Fruit fly (Drosophila melanogaster): ENCODE measurements around the gene CG14841.

CG14841 gene

DNA sequence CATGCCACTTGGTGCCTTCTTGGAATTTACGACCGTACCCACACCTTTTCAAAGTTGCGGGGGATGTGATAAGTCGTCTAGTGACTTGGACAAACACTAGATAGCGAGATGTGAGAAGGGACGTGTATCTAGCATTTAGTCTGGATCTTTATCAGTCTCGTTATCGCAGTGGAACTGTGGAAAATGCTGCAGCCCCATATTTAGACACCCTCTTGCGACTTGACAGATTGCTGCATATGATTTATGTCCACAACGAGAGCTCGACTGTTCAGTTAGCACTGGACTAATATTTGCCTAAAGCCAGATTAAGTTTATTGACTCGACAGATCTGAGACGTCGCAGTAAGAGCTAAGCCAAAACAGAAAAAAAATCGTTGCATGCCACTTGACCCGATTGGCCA is 37.7 kb upstream of the CG14841 start (continued):
- TF ChIP-seq chm (GFP tag; IDR thresholded peaks at IDR 0.05) = peak; percentile 43; the same call in 1 of the 2 replicates
- no peak for TF ChIP-seq Ets97D (GFP tag; optimal IDR thresholded peaks at IDR 0.05)
- peak; percentile 31 for TF ChIP-seq CG2712 (tag; optimal IDR thresholded peaks at IDR 0.05)
- TF ChIP-seq dmrt11E (tag; optimal IDR thresholded peaks at IDR 0.05) = peak; percentile 26
- TF ChIP-seq oc (tag; optimal IDR thresholded peaks at IDR 0.05) = peak; percentile 72
- TF ChIP-seq kah (GFP tag; optimal IDR thresholded peaks at IDR 0.05) = peak; percentile 14
- no peak for TF ChIP-seq cwo (GFP tag; optimal IDR thresholded peaks at IDR 0.05)
- TF ChIP-seq B-H1 (GFP tag; IDR thresholded peaks at IDR 0.05) = no peak
- no peak for TF ChIP-seq CG11093 (GFP tag; IDR thresholded peaks at IDR 0.05)
- TF ChIP-seq PHDP (tag; optimal IDR thresholded peaks at IDR 0.05) = peak; percentile 46
- peak; percentile 12 for TF ChIP-seq mirr (GFP tag; optimal IDR thresholded peaks at IDR 0.05)
- TF ChIP-seq CG6813 (GFP tag; optimal IDR thresholded peaks at IDR 0.05) = peak; percentile 76
- no peak for TF ChIP-seq HLH54F (GFP tag; optimal IDR thresholded peaks at IDR 0.05)
- peak; percentile 60 for TF ChIP-seq sqz (GFP tag; optimal IDR thresholded peaks at IDR 0.05)
- no peak for TF ChIP-seq maf-S (GFP tag; optimal IDR thresholded peaks at IDR 0.05)
- peak; percentile 87 for TF ChIP-seq kni (GFP tag; optimal IDR thresholded peaks at IDR 0.05)
- TF ChIP-seq her (GFP tag; optimal IDR thresholded peaks at IDR 0.05) = no peak
- peak; percentile 82 for TF ChIP-seq fd64A (GFP tag; optimal IDR thresholded peaks at IDR 0.05)
- peak; percentile 53 for TF ChIP-seq nerfin-1 (tag; optimal IDR thresholded peaks at IDR 0.05)
- TF ChIP-seq CG31388 (GFP tag; optimal IDR thresholded peaks at IDR 0.05) = no peak
- no peak; the same call in none of the 2 replicates for TF ChIP-seq onecut (GFP tag; IDR thresholded peaks at IDR 0.05)
- peak; percentile 58 for TF ChIP-seq CG17359 (tag; optimal IDR thresholded peaks at IDR 0.05)
- no peak for TF ChIP-seq CG16813 (GFP tag; IDR thresholded peaks at IDR 0.05; ENCODE audit: partially characterized antibody)
- TF ChIP-seq pzg (GFP tag; optimal IDR thresholded peaks at IDR 0.05) = no peak
- peak; percentile 26 for TF ChIP-seq CG17385 (GFP tag; optimal IDR thresholded peaks at IDR 0.05)
- 0 out of 2 replicates have a peak, but pooled peaks have one; percentile 26 for TF ChIP-seq CG31441 (GFP tag; IDR thresholded peaks at IDR 0.05)
- TF ChIP-seq CG3407 (GFP tag; optimal IDR thresholded peaks at IDR 0.05) = peak; percentile 14
- TF ChIP-seq H15 (GFP tag; IDR thresholded peaks at IDR 0.05) = no peak
- peak; percentile 80 for TF ChIP-seq CG12071 (GFP tag; optimal IDR thresholded peaks at IDR 0.05)
- TF ChIP-seq CG12769 (tag; optimal IDR thresholded peaks at IDR 0.05) = no peak
- TF ChIP-seq CG12155 (GFP tag; optimal IDR thresholded peaks at IDR 0.05) = no peak
- TF ChIP-seq sob (GFP tag; IDR thresholded peaks at IDR 0.05) = no peak
- no peak for TF ChIP-seq sima (GFP tag; optimal IDR thresholded peaks at IDR 0.05)
- no peak for TF ChIP-seq CG9215 (GFP tag; IDR thresholded peaks at IDR 0.05)
- peak; percentile 10 for TF ChIP-seq grn (GFP tag; optimal IDR thresholded peaks at IDR 0.05)
- TF ChIP-seq CG8924 (tag; optimal IDR thresholded peaks at IDR 0.05) = peak; percentile 9
- TF ChIP-seq CG15601 (tag; optimal IDR thresholded peaks at IDR 0.05) = peak; percentile 43
- no peak for TF ChIP-seq phol (tag; optimal IDR thresholded peaks at IDR 0.05)
- peak; percentile 77 for TF ChIP-seq Asciz (GFP tag; optimal IDR thresholded peaks at IDR 0.05)
- peak; percentile 19 for TF ChIP-seq Camta (GFP tag; optimal IDR thresholded peaks at IDR 0.05)
- TF ChIP-seq so (GFP tag; IDR thresholded peaks at IDR 0.05) = 0 out of 3 replicates have a peak, but pooled peaks have one; percentile 13
- TF ChIP-seq CG5180 (GFP tag; optimal IDR thresholded peaks at IDR 0.05) = peak; percentile 65
- TF ChIP-seq br (optimal IDR thresholded peaks at IDR 0.05) = no peak
- peak; percentile 10 for TF ChIP-seq CG6765 (GFP tag; optimal IDR thresholded peaks at IDR 0.05)
- TF ChIP-seq CG9727 (GFP tag; optimal IDR thresholded peaks at IDR 0.05) = peak; percentile 6
- TF ChIP-seq pan (optimal IDR thresholded peaks at IDR 0.05) = no peak
- TF ChIP-seq pan (GFP tag; optimal IDR thresholded peaks at IDR 0.05 in 1 of 2, IDR thresholded peaks at IDR 0.05 in 1 of 2) = no peak
- TF ChIP-seq MBD-R2 (GFP tag; IDR thresholded peaks at IDR 0.05) = no peak
- peak; percentile 37 for TF ChIP-seq CG15696 (tag; optimal IDR thresholded peaks at IDR 0.05)
- TF ChIP-seq CG34422 (GFP tag; IDR thresholded peaks at IDR 0.05) = no peak
- TF ChIP-seq HHEX (GFP tag; optimal IDR thresholded peaks at IDR 0.05) = peak; percentile 52

Measured in whole organism, embryonic.